Worm (Caenorhabditis elegans): ENCODE results near the gene mdt-8.

The mdt-8 gene

ce11 chrII:11510373-11510772 is 23.2 kb downstream of the mdt-8 start, which contains the start of gene npr-41:
npr-41 (plus strand) TSS chrII:11510673.
- TF ChIP-seq F10B5.3 (tag; optimal IDR thresholded peaks at IDR 0.05) (no peak), zfp-2 (tag; optimal IDR thresholded peaks at IDR 0.05) (no peak), fos-1 (tag; optimal IDR thresholded peaks at IDR 0.05) (no peak), ces-1 (GFP tag; optimal IDR thresholded peaks at IDR 0.05) (no peak), Y75B8A.6 (GFP tag; IDR thresholded peaks at IDR 0.05) (no peak), cey-2 (tag; optimal IDR thresholded peaks at IDR 0.05; ENCODE audit: borderline replicate concordance, insufficient read depth) (no peak)

- no peak for TF ChIP-seq F26F4.8 (GFP tag; conservative IDR thresholded peaks at IDR 0.05)
- no peak for TF ChIP-seq dve-1 (tag; optimal IDR thresholded peaks at IDR 0.05; ENCODE audit: insufficient read depth)
- no peak for TF ChIP-seq mes-2 (tag; optimal IDR thresholded peaks at IDR 0.05; ENCODE audit: poor library complexity, severe bottlenecking)
- TF ChIP-seq lin-38 (GFP tag; IDR thresholded peaks at IDR 0.05): no peak
- TF ChIP-seq gei-8 (GFP tag; optimal IDR thresholded peaks at IDR 0.05): no peak
- no peak for TF ChIP-seq ctbp-1 (GFP tag; IDR thresholded peaks at IDR 0.05)
- no peak for TF ChIP-seq pha-4 (GFP tag; IDR thresholded peaks at IDR 0.05)
- no peak for TF ChIP-seq pha-4 (tag; optimal IDR thresholded peaks at IDR 0.05)
- no peak for TF ChIP-seq set-16 (GFP tag; IDR thresholded peaks at IDR 0.05)
- no peak for TF ChIP-seq egl-43 (GFP tag; IDR thresholded peaks at IDR 0.05)
- TF ChIP-seq nhr-102 (tag; optimal IDR thresholded peaks at IDR 0.05): no peak
- no peak for TF ChIP-seq lim-7 (GFP tag; IDR thresholded peaks at IDR 0.05)
- TF ChIP-seq nhr-25 (tag; optimal IDR thresholded peaks at IDR 0.05; ENCODE audit: borderline replicate concordance, insufficient read depth): no peak
- no peak for TF ChIP-seq dmd-9 (GFP tag; IDR thresholded peaks at IDR 0.05)
Measured at ce11 chrII:11503761-11504160, 29.9 kb downstream of the mdt-8 start.

DNA sequence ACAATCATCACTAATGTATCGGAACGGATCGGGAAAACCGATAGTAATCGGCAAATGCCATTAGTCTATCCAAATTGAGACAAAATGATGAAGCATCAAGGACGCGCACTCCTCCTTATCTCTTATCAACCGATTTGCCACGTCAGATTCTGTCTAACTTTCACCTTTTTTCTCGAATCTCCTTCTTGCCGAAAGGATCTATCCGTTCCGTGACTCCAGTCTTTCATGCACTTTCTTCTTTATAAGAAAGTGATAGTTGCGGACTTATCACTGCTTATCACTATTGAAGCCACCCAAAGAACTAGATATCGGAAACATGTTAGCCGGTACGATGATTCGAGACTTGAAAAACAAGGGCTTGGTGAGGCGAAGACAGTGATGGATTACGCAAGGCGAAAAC is 31.7 kb downstream of the mdt-8 start:
- no peak for TF ChIP-seq arid-1 (GFP tag; conservative IDR thresholded peaks at IDR 0.05)
- TF ChIP-seq nhr-28 (tag; optimal IDR thresholded peaks at IDR 0.05): peak; percentile 86
- peak in 1 of 2 experiments; percentile 54 for TF ChIP-seq mdl-1 (tag; optimal IDR thresholded peaks at IDR 0.05)
- no peak for TF ChIP-seq lim-7 (GFP tag; IDR thresholded peaks at IDR 0.05)
- TF ChIP-seq nhr-48 (tag; optimal IDR thresholded peaks at IDR 0.05): peak; percentile 28
- peak; percentile 6 for TF ChIP-seq nhr-25 (tag; optimal IDR thresholded peaks at IDR 0.05; ENCODE audit: borderline replicate concordance, insufficient read depth)
- no peak for TF ChIP-seq lsy-2 (tag; optimal IDR thresholded peaks at IDR 0.05)
- TF ChIP-seq nhr-102 (tag; optimal IDR thresholded peaks at IDR 0.05): no peak
- peak; percentile 68 for TF ChIP-seq mxl-3 (GFP tag; optimal IDR thresholded peaks at IDR 0.05)
- TF ChIP-seq spr-3 (GFP tag; optimal IDR thresholded peaks at IDR 0.05): no peak
- TF ChIP-seq lin-39 (tag; optimal IDR thresholded peaks at IDR 0.05): no peak
- no peak for TF ChIP-seq ces-1 (GFP tag; optimal IDR thresholded peaks at IDR 0.05)
- TF ChIP-seq zfp-2 (tag; optimal IDR thresholded peaks at IDR 0.05): no peak
- no peak for TF ChIP-seq aly-2 (tag; optimal IDR thresholded peaks at IDR 0.05)
- TF ChIP-seq hlh-11 (tag; optimal IDR thresholded peaks at IDR 0.05): peak; percentile 51
- no peak for TF ChIP-seq set-16 (GFP tag; IDR thresholded peaks at IDR 0.05)
- no peak for TF ChIP-seq php-3 (GFP tag; IDR thresholded peaks at IDR 0.05)
- TF ChIP-seq ama-1 (optimal IDR thresholded peaks at IDR 0.05): no peak

DNA sequence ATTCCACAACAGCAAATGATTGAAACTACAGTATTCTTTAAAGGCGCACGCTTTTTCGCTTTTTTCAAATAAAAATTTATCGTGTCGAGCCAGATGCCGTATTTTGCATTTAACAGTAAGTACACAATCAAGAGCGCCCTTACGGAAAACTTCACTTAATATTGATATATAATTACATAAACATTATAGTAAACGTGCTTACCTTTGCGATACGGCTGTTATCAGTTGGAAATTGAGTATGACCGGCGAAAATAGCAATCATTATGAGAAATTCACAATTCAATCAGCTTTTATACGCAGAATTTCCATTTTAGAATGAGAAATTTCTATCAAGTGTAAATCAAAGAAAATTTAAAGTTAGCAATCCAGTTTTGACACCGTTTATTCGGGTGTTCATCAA is 33.4 kb downstream of the mdt-8 start, which contains the start of gene B0334.20:
Gene B0334.20 (minus strand): TSS at position 262 of the 400 bp plus-strand sequence.
- TF ChIP-seq daf-16 (GFP tag; optimal IDR thresholded peaks at IDR 0.05) (no peak), daf-16 (tag; optimal IDR thresholded peaks at IDR 0.05) (peak; percentile 62), php-3 (GFP tag; IDR thresholded peaks at IDR 0.05) (peak; percentile 42; the same call in 1 of the 2 replicates), pqm-1 (tag; optimal IDR thresholded peaks at IDR 0.05) (peak; percentile 46), nhr-28 (tag; optimal IDR thresholded peaks at IDR 0.05) (peak; percentile 81), ama-1 (optimal IDR thresholded peaks at IDR 0.05) (no peak), Y105C5A.15 (GFP tag; IDR thresholded peaks at IDR 0.05) (no peak)
